Worm (Caenorhabditis elegans) whole organism, young adult: Measurements from ENCODE around the gene vha-14.
A peak's percentile ranks its signal among the peaks of the same experiment; 100 is the strongest.

ENCODE experiments used
- B0035.1 ChIP-seq: sonication (generic microtip); optimal IDR thresholded peaks from 2 replicates; lab custom pipeline; 2016; ENCODE audit warnings: missing genetic modification characterization, mild to moderate bottlenecking, missing compliant biosample characterization, missing genotype, missing genetic modification reagents
- B0261.1 ChIP-seq: sonication (generic microtip); optimal IDR thresholded peaks from 2 replicates; lab custom pipeline; 2016; ENCODE audit warnings: mild to moderate bottlenecking, missing genetic modification characterization, moderate library complexity, missing compliant biosample characterization
- F52B5.7 ChIP-seq: sonication (generic microtip); optimal IDR thresholded peaks from 2 replicates; lab custom pipeline; 2016; ENCODE audit warnings: mild to moderate bottlenecking, missing genetic modification characterization, missing compliant biosample characterization
- F57C9.4 ChIP-seq: sonication (generic microtip); optimal IDR thresholded peaks from 2 replicates; lab custom pipeline; 2017; ENCODE audit warnings: mild to moderate bottlenecking, missing genetic modification characterization, missing compliant biosample characterization
- T07F8.4 ChIP-seq: sonication (generic microtip); optimal IDR thresholded peaks from 2 replicates; lab custom pipeline; 2016; ENCODE audit warnings: mild to moderate bottlenecking, missing genetic modification characterization, moderate library complexity, missing compliant biosample characterization
- Y79H2A.3 ChIP-seq: fragments of 200-800 bp; sonication (Bioruptor generic); conservative IDR thresholded peaks from 2 replicates; pipeline ENCODE4 v1.3.6; 2022; ENCODE audit warnings: missing genetic modification reagents, missing genetic modification characterization, missing compliant biosample characterization
- akir-1 ChIP-seq: fragments of 200-800 bp; sonication (Bioruptor generic); optimal IDR thresholded peaks from 2 replicates; lab custom pipeline; 2018; ENCODE audit warnings: mild to moderate bottlenecking, missing genetic modification characterization, moderate library complexity, missing compliant biosample characterization
- athp-1 ChIP-seq: sonication (generic microtip); optimal IDR thresholded peaks from 2 replicates; lab custom pipeline; 2017; ENCODE audit warnings: mild to moderate bottlenecking, missing genetic modification characterization, missing compliant biosample characterization
- attf-5 ChIP-seq: fragments of 200-800 bp; sonication (Bioruptor generic); optimal IDR thresholded peaks from 2 replicates; lab custom pipeline; 2018; ENCODE audit warnings: mild to moderate bottlenecking, missing genetic modification characterization, missing compliant biosample characterization
- bed-2 ChIP-seq: fragments of 200-800 bp; sonication (Bioruptor generic); IDR thresholded peaks from 2 replicates; pipeline ENCODE4 v1.3.6; 2022; ENCODE audit warnings: missing genetic modification reagents, missing genetic modification characterization, missing compliant biosample characterization
- ccch-3 ChIP-seq: fragments of 200-800 bp; sonication (Bioruptor generic); optimal IDR thresholded peaks from 2 replicates; lab custom pipeline; 2018; ENCODE audit warnings: mild to moderate bottlenecking, missing genetic modification characterization, missing compliant biosample characterization
- cebp-1 ChIP-seq, 2 experiments: fragments of 200-800 bp in 1 of 2; sonication (Bioruptor generic) in 1 of 2; sonication (generic microtip) in 1 of 2; IDR thresholded peaks in 1 of 2; optimal IDR thresholded peaks in 1 of 2; 2 replicates each; pipeline versions ENCODE4 v1.3.6 to Lab custom; 2017 to 2022; ENCODE audit warnings: missing compliant biosample characterization in 2 of 2, missing genetic modification characterization in 2 of 2, mild to moderate bottlenecking in 1 of 2, missing genetic modification reagents in 1 of 2, moderate library complexity in 1 of 2
- ceh-27 ChIP-seq: fragments of 200-800 bp; sonication (Bioruptor generic); optimal IDR thresholded peaks from 2 replicates; lab custom pipeline; 2018; ENCODE audit warnings: mild to moderate bottlenecking, missing genetic modification characterization, moderate library complexity, missing compliant biosample characterization
- die-1 ChIP-seq: sonication (generic microtip); optimal IDR thresholded peaks from 2 replicates; lab custom pipeline; 2016; ENCODE audit warnings: missing genotype, mild to moderate bottlenecking, missing genetic modification characterization, missing compliant biosample characterization
- egrh-3 ChIP-seq: fragments of 200-800 bp; sonication (Bioruptor generic); IDR thresholded peaks from 2 replicates; pipeline ENCODE4 v1.3.6; 2022; ENCODE audit warnings: missing genetic modification reagents, missing genetic modification characterization, missing compliant biosample characterization
- fkh-3 ChIP-seq: sonication (generic microtip); optimal IDR thresholded peaks from 2 replicates; lab custom pipeline; 2016; ENCODE audit warnings: mild to moderate bottlenecking, missing genetic modification characterization, missing compliant biosample characterization
- him-1 ChIP-seq: sonication (generic microtip); optimal IDR thresholded peaks from 2 replicates; lab custom pipeline; 2016; ENCODE audit warnings: missing genotype, missing genetic modification reagents, missing genetic modification characterization, missing compliant biosample characterization
- hmg-1.2 ChIP-seq: fragments of 200-800 bp; sonication (Bioruptor generic); IDR thresholded peaks from 2 replicates; pipeline ENCODE4 v1.3.6; 2022; ENCODE audit warnings: missing genetic modification reagents, missing genetic modification characterization, missing compliant biosample characterization
- hrde-1 ChIP-seq: sonication (generic microtip); optimal IDR thresholded peaks from 2 replicates; lab custom pipeline; 2016; ENCODE audit warnings: missing genetic modification characterization, mild to moderate bottlenecking, missing compliant biosample characterization, moderate library complexity, missing genotype, missing genetic modification reagents, borderline replicate concordance
- lin-40 ChIP-seq: sonication (generic microtip); optimal IDR thresholded peaks from 2 replicates; lab custom pipeline; 2016; ENCODE audit warnings: missing genetic modification characterization, mild to moderate bottlenecking, missing compliant biosample characterization, missing genotype, missing genetic modification reagents
- madf-6 ChIP-seq: fragments of 200-800 bp; sonication (Bioruptor generic); IDR thresholded peaks from 2 replicates; pipeline ENCODE4 v1.3.6; 2022; ENCODE audit warnings: missing genetic modification reagents, missing genetic modification characterization, missing compliant biosample characterization
- mel-28 ChIP-seq: sonication (generic microtip); optimal IDR thresholded peaks from 2 replicates; lab custom pipeline; 2016; ENCODE audit warnings: borderline replicate concordance, mild to moderate bottlenecking, missing genetic modification characterization, missing compliant biosample characterization
- nhr-179 ChIP-seq: sonication (generic microtip); optimal IDR thresholded peaks from 2 replicates; lab custom pipeline; 2016; ENCODE audit warnings: mild to moderate bottlenecking, missing genetic modification characterization, missing compliant biosample characterization
- pbrm-1 ChIP-seq: fragments of 200-800 bp; sonication (Bioruptor generic); IDR thresholded peaks from 2 replicates; pipeline ENCODE4 v1.3.6; 2022; ENCODE audit warnings: missing genetic modification reagents, missing genetic modification characterization, missing compliant biosample characterization
- pha-4 ChIP-seq: fragments of 150-350 bp; sonication (generic microtip); optimal IDR thresholded peaks from 2 replicates; lab custom pipeline; 2014; ENCODE audit warnings: missing biosample characterization, missing genetic modification reagents, missing genetic modification characterization
- sea-2 ChIP-seq: fragments of 200-800 bp; sonication (Bioruptor generic); IDR thresholded peaks from 2 replicates; pipeline ENCODE4 v1.3.6; 2022; ENCODE audit warnings: missing genetic modification characterization, missing compliant biosample characterization
- snpc-1.3 ChIP-seq: sonication (generic microtip); optimal IDR thresholded peaks from 2 replicates; lab custom pipeline; 2017; ENCODE audit warnings: missing genetic modification characterization, mild to moderate bottlenecking, missing compliant biosample characterization, antibody characterized with exemption, moderate library complexity, missing genotype, missing genetic modification reagents; ENCODE audit not compliant: insufficient read depth
- sptf-2 ChIP-seq: fragments of 200-800 bp; sonication (Bioruptor generic); optimal IDR thresholded peaks from 2 replicates; lab custom pipeline; 2018; ENCODE audit warnings: mild to moderate bottlenecking, missing genetic modification characterization, missing compliant biosample characterization
- tbx-9 ChIP-seq: sonication (generic microtip); optimal IDR thresholded peaks from 2 replicates; lab custom pipeline; 2016; ENCODE audit warnings: borderline replicate concordance, missing genetic modification characterization, inconsistent platforms, missing compliant biosample characterization
- tlf-1 ChIP-seq: fragments of 200-800 bp; sonication (Bioruptor generic); optimal IDR thresholded peaks from 2 replicates; lab custom pipeline; 2018; ENCODE audit warnings: mild to moderate bottlenecking, missing genetic modification characterization, missing compliant biosample characterization
- unc-62 ChIP-seq: fragments of 150-350 bp; optimal IDR thresholded peaks from 2 replicates; lab custom pipeline; 2014; ENCODE audit warnings: missing biosample characterization, missing genetic modification reagents, missing genetic modification characterization
- ztf-25 ChIP-seq: fragments of 200-800 bp; sonication (Bioruptor generic); IDR thresholded peaks from 2 replicates; pipeline ENCODE4 v1.3.6; 2022; ENCODE audit warnings: missing genetic modification reagents, missing genetic modification characterization, missing compliant biosample characterization
- ztf-6 ChIP-seq: fragments of 200-800 bp; sonication (Bioruptor generic); IDR thresholded peaks from 2 replicates; pipeline ENCODE4 v1.3.6; 2022; ENCODE audit warnings: missing genetic modification reagents, missing genetic modification characterization, missing compliant biosample characterization

The vha-14 gene

DNA sequence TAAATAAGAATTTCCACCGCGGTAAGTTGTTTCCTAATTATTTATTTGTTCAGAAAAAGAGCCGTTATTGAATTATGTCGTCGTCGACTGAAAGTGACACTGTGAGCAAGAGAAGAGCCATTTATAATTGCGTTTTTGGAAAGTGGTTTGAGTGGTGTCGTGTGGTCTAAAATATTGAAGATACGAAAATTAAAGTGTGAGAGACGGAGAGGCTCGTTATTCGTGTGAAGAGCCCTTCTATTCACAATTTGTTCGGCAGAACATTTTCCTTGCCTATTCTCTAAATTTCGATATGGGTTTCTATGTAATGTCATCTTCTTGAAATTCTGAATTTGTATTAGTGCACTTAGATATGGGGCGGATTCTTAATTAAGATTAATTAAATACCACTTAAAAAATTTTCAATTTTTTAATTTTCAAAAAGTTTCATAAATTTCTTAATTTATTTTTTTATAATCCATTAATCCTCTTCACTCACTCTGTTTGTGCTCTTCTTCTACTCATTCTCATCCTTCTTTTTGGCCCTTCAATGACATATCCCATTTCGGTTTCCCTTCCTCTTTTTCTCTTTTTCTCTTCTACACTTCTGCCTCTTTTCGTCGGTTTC, 2.0 kb downstream of the vha-14 start (continued):
- peak; percentile 37 for TF ChIP-seq lin-40 (tag; lab: Kevin White, UChicago)
- no peak for TF ChIP-seq egrh-3
- no peak for TF ChIP-seq ztf-6 (GFP tag; lab: Robert Waterston, UW)
- TF ChIP-seq mel-28 (tag; lab: Kevin White, UChicago) = no peak
- no peak for TF ChIP-seq fkh-3 (tag; lab: Kevin White, UChicago)
- peak; percentile 60; the same call in 1 of the 2 replicates for TF ChIP-seq pbrm-1 (GFP tag; lab: Robert Waterston, UW)
- no peak for TF ChIP-seq F57C9.4 (tag; lab: Kevin White, UChicago)
- peak; percentile 77 for TF ChIP-seq tlf-1
- peak; percentile 74 for TF ChIP-seq ceh-27 (GFP tag; lab: Kevin White, UChicago)
- no peak for TF ChIP-seq die-1 (tag; lab: Kevin White, UChicago)
- no peak for TF ChIP-seq pha-4
- TF ChIP-seq F52B5.7 (tag; lab: Kevin White, UChicago) = peak; percentile 73
- no peak for TF ChIP-seq ztf-25 (GFP tag; lab: Robert Waterston, UW)

DNA sequence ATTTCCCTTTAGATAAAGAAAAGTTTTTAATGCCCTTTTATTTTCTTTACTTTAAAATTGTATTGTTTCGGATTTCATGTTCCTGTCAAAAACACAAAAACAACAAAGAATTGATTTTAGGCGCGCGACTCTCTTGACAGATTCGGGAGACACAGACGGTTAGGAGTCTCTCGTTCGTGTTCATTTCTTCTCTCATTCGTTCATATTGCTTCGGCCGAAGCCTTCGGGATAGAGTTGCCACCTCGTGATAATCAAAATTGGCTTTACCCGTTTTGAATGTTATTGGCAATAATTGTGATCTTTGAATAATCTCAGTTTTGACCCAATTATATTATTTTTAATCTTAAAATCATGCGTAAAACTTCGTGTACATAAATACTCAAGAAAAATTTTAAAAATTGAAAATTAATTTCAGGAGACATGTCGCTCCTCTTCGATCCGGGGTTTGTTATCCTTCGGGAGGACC, 3.2 kb downstream of the vha-14 start, which contains the start of gene F55H2.5:
Gene F55H2.5, plus strand, starts transcription at position 416 of the 466 bp plus-strand sequence.
- TF ChIP-seq hmg-1.2 (GFP tag; lab: Robert Waterston, UW) = peak; percentile 14; the same call in 1 of the 2 replicates
- TF ChIP-seq bed-2 (GFP tag; lab: Robert Waterston, UW) = no peak
- no peak for TF ChIP-seq sptf-2
- no peak for TF ChIP-seq unc-62 (GFP tag; lab: Kevin White, UChicago)
- TF ChIP-seq akir-1 = no peak

DNA sequence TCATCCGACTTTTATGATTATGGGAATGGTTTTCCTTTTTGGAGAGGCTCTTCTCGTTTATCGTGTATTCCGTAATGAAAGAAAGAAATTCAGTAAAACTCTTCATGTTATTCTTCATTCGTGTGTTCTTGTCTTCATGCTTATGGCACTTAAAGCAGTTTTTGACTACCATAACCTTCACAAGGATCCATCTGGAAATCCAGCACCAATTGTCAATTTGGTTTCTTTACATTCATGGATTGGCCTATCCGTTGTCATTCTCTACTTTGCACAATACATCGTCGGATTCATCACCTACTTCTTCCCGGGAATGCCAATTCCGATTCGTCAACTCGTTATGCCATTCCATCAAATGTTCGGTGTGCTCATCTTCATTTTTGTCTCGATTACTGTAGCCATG, 3.8 kb downstream of the vha-14 start:
- TF ChIP-seq T07F8.4 (tag; lab: Kevin White, UChicago) (no peak), tbx-9 (no peak), lin-40 (tag; lab: Kevin White, UChicago) (no peak), B0035.1 (tag; lab: Kevin White, UChicago) (no peak)

DNA sequence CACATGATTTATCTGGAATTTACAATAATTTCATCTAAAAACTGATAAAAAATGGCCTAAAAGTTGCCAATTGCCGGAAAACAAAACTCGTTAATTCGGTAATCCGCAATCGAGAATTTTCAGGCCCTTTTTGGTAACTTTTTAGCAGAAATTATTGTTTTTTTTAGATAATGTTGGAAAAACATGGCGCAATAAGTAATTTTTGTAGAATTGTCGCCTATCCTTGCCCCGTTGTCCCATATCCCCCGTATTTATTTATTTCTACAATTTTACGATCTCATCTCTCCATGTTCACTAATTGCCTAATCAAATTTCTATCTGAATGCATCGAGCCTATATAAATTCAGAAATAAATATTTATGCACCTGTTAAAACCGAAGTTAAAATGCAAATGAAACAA, 5.1 kb downstream of the vha-14 start:
- TF ChIP-seq Y79H2A.3 (0 out of 2 replicates have a peak, but pooled peaks have one; percentile 29), nhr-179 (tag; lab: Kevin White, UChicago) (no peak), sea-2 (GFP tag; lab: Robert Waterston, UW) (no peak), attf-5 (GFP tag; lab: Kevin White, UChicago) (no peak), unc-62 (GFP tag; lab: Kevin White, UChicago) (no peak), hmg-1.2 (GFP tag; lab: Robert Waterston, UW) (0 out of 2 replicates have a peak, but pooled peaks have one; percentile 17), him-1 (tag; lab: Kevin White, UChicago) (peak; percentile 92), B0261.1 (no peak), athp-1 (peak; percentile 8), hrde-1 (tag; lab: Kevin White, UChicago) (peak; percentile 14), snpc-1.3 (tag; lab: Kevin White, UChicago) (peak; percentile 2), madf-6 (0 out of 2 replicates have a peak, but pooled peaks have one; percentile 20), cebp-1 (GFP tag; IDR thresholded peaks at IDR 0.05; lab: Robert Waterston, UW) (no peak), cebp-1 (tag; optimal IDR thresholded peaks at IDR 0.05; lab: Kevin White, UChicago) (no peak), ccch-3 (GFP tag; lab: Kevin White, UChicago) (no peak)
